Worm (Caenorhabditis elegans): Measurements from ENCODE around the gene F54D12.7.

DNA sequence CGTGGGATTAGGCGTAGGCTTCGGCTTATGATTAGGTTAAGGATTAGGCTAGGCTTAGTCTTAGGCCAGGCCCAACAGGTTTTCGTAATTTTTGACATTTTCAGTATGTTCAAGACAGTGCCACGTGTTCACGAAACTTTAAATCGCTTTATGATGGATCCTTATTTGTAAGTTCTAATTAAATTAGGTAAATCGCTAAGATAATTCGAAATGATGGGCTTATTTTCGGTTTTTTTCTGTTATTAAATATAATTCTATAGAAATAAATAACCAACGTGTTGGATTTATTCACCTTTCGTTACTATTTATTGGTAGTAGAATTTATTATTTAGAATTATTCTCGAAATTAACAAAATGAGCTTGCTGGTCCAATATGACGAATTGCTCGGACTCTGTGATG is 16.3 kb upstream of the F54D12.7 start, which contains the start of gene Y51H7C.8:
- no peak for TF ChIP-seq rnt-1 (tag; optimal IDR thresholded peaks at IDR 0.05)
- no peak for TF ChIP-seq unc-3 (GFP tag; conservative IDR thresholded peaks at IDR 0.05)
- TF ChIP-seq unc-3 (tag; optimal IDR thresholded peaks at IDR 0.05), result no peak
- TF ChIP-seq pax-1 (tag; optimal IDR thresholded peaks at IDR 0.05), result no peak
- no peak for TF ChIP-seq ref-2 (tag; optimal IDR thresholded peaks at IDR 0.05)
- TF ChIP-seq tbx-7 (tag; optimal IDR thresholded peaks at IDR 0.05), result no peak
- TF ChIP-seq pha-4 (tag; optimal IDR thresholded peaks at IDR 0.05), result no peak
- TF ChIP-seq hlh-6 (tag; optimal IDR thresholded peaks at IDR 0.05), result no peak
- no peak for TF ChIP-seq unc-55 (GFP tag; optimal IDR thresholded peaks at IDR 0.05)
- no peak for TF ChIP-seq nfya-1 (tag; optimal IDR thresholded peaks at IDR 0.05)
- TF ChIP-seq odd-2 (tag; optimal IDR thresholded peaks at IDR 0.05), result no peak
- no peak for TF ChIP-seq hlh-13 (GFP tag; optimal IDR thresholded peaks at IDR 0.05)
- no peak for TF ChIP-seq lim-6 (tag; optimal IDR thresholded peaks at IDR 0.05)

Measured in whole organism, late embryonic.